Worm (Caenorhabditis elegans): ENCODE measurements around the gene chin-1.

DNA sequence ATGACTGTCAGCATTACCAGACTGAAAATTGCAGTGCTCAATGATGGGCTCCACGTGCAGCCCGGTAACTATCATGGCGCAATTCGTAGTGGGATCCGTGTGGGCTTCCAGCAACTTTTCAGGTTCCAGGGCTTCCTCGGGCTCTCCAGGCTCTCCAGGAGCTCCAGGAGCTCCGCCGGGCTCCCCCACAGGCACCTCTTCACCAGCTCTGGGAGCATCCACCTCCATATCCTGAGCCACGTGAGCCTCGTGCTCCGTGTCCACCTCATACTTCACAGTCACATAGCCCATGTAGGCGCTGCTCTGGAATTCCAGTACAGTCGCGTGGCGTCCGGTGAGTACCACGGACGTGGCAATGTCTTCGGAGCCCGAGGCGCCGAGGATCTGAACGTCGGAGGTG lies 14.9 kb upstream of the chin-1 start:
- TF ChIP-seq snpc-4 (GFP tag; optimal IDR thresholded peaks at IDR 0.05) (no peak), snpc-4 (tag; optimal IDR thresholded peaks at IDR 0.05) (no peak), rpc-1 (optimal IDR thresholded peaks at IDR 0.05) (no peak), rpc-1 (tag; optimal IDR thresholded peaks at IDR 0.05) (no peak), F33H1.4 (GFP tag; IDR thresholded peaks at IDR 0.05) (no peak), ztf-26 (tag; optimal IDR thresholded peaks at IDR 0.05) (no peak), B0019.2 (GFP tag; conservative IDR thresholded peaks at IDR 0.05) (no peak), nhr-80 (tag; optimal IDR thresholded peaks at IDR 0.05) (no peak), tbp1 (GFP tag; optimal IDR thresholded peaks at IDR 0.05) (no peak), him-1 (tag; optimal IDR thresholded peaks at IDR 0.05) (no peak), Y95B8A.8 (GFP tag; IDR thresholded peaks at IDR 0.05) (no peak), xnd-1 (tag; optimal IDR thresholded peaks at IDR 0.05) (no peak), bed-1 (GFP tag; IDR thresholded peaks at IDR 0.05) (no peak)

All from whole organism, young adult.